Fruit fly (Drosophila melanogaster): ENCODE results near the gene Dab.

The Dab gene

DNA sequence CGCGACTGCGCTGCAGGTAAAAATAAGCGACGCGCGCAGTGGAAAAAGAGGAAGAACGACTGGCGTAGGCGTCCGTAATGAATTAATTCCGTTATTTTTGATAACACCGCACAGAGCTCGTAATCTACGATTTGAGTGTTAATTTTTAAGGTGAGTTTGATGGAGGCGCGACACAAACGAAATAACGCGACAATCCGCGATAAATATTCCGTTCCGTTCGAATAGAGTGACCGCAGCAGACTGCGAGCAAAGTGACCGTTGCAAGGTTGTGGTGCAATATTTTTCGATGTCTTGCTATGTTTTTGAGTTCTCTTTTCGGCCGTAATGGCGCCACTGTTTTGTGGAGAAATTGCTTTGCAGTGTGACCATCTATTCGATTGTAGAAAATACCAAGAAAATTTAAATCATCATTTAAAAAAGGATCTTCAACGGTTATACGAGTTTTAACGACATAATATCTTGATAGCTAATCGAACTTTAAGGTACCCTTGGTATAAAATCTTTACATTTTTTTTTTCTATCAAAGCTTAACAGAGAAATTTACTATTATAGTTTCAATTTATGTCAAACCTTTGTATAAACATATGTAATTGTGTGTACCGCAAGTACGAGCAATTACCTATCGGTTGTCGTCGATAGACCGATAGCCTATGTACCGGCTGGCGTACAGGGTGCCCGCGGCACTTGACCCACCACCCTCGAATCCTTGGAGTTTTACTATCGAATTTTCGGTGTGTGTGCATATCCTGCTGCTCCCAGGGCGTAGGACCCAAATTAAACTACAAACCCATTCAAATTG, at the start of gene Dab, which contains the start of the genes CG43954 and Lasp:
Gene Dab, plus strand, starts transcription at position 697 of the 799 bp plus-strand sequence.
Gene CG43954, minus strand, starts transcription at position 248 of the 799 bp plus-strand sequence.
Gene Lasp, minus strand, starts transcription at position 248 of the 799 bp plus-strand sequence.
- peak; percentile 51 for TF ChIP-seq exex (tag; optimal IDR thresholded peaks at IDR 0.05)
- no peak for TF ChIP-seq CG4820 (GFP tag; optimal IDR thresholded peaks at IDR 0.05)
- peak; percentile 21 for TF ChIP-seq CoRest (tag; optimal IDR thresholded peaks at IDR 0.05)
- TF ChIP-seq CG8924 (tag; optimal IDR thresholded peaks at IDR 0.05) = peak; percentile 37
- TF ChIP-seq CG17361 (GFP tag; IDR thresholded peaks at IDR 0.05) = peak; percentile 42; the same call in 2 of the 3 replicates
- TF ChIP-seq CG10147 (GFP tag; optimal IDR thresholded peaks at IDR 0.05) = peak; percentile 3
- TF ChIP-seq Xbp1 (GFP tag; optimal IDR thresholded peaks at IDR 0.05) = peak; percentile 17
- no peak for TF ChIP-seq Abd-B (GFP tag; optimal IDR thresholded peaks at IDR 0.05)
- TF ChIP-seq HLH54F (GFP tag; optimal IDR thresholded peaks at IDR 0.05) = no peak
- TF ChIP-seq tx (GFP tag; optimal IDR thresholded peaks at IDR 0.05) = no peak
- TF ChIP-seq CG2129 (GFP tag; IDR thresholded peaks at IDR 0.05; ENCODE audit: partially characterized antibody) = no peak
- no peak for TF ChIP-seq tio (GFP tag; optimal IDR thresholded peaks at IDR 0.05)
- peak; percentile 22; the same call in 1 of the 3 replicates for TF ChIP-seq mld (GFP tag; IDR thresholded peaks at IDR 0.05; ENCODE audit: partially characterized antibody)
- TF ChIP-seq seq (GFP tag; IDR thresholded peaks at IDR 0.05) = peak; percentile 32; the same call in 1 of the 2 replicates
- TF ChIP-seq CG9817 (tag; optimal IDR thresholded peaks at IDR 0.05) = no peak
- TF ChIP-seq grn (GFP tag; optimal IDR thresholded peaks at IDR 0.05) = peak; percentile 32
- peak; percentile 44 for TF ChIP-seq MESR4 (GFP tag; optimal IDR thresholded peaks at IDR 0.05)
- peak; percentile 2 for TF ChIP-seq CG13123 (GFP tag; optimal IDR thresholded peaks at IDR 0.05)
- TF ChIP-seq eve (GFP tag; optimal IDR thresholded peaks at IDR 0.05) = no peak
- peak; percentile 81; the same call in 1 of the 3 replicates for TF ChIP-seq CG2199 (GFP tag; IDR thresholded peaks at IDR 0.05)
- no peak for TF ChIP-seq tap (tag; optimal IDR thresholded peaks at IDR 0.05)
- peak; percentile 68 for TF ChIP-seq Atf6 (GFP tag; IDR thresholded peaks at IDR 0.05)
- TF ChIP-seq CG11085 (GFP tag; IDR thresholded peaks at IDR 0.05) = no peak
- TF ChIP-seq zfh1 (GFP tag; IDR thresholded peaks at IDR 0.05) = peak; percentile 21; the same call in 1 of the 3 replicates
- TF ChIP-seq Mad (GFP tag; optimal IDR thresholded peaks at IDR 0.05) = no peak
- peak; percentile 56 for TF ChIP-seq bbx (GFP tag; IDR thresholded peaks at IDR 0.05; ENCODE audit: partially characterized antibody)
- no peak for TF ChIP-seq Doc2 (GFP tag; IDR thresholded peaks at IDR 0.05)
- peak; percentile 29 for TF ChIP-seq CG30403 (GFP tag; optimal IDR thresholded peaks at IDR 0.05)
- TF ChIP-seq trem (tag; optimal IDR thresholded peaks at IDR 0.05) = peak; percentile 42
- TF ChIP-seq Adf1 (GFP tag; IDR thresholded peaks at IDR 0.05) = peak; percentile 64; the same call in 1 of the 2 replicates
- TF ChIP-seq Xrp1 (GFP tag; IDR thresholded peaks at IDR 0.05) = no peak
- TF ChIP-seq CG2120 (GFP tag; optimal IDR thresholded peaks at IDR 0.05) = no peak
- no peak for TF ChIP-seq CG4328 (GFP tag; optimal IDR thresholded peaks at IDR 0.05)
- no peak for TF ChIP-seq CG3281 (GFP tag; optimal IDR thresholded peaks at IDR 0.05)
- no peak for TF ChIP-seq CG4360 (GFP tag; IDR thresholded peaks at IDR 0.05)
- TF ChIP-seq HmgZ (tag; optimal IDR thresholded peaks at IDR 0.05) = peak; percentile 51
- peak; percentile 24 for TF ChIP-seq CG18262 (tag; optimal IDR thresholded peaks at IDR 0.05)
- TF ChIP-seq CG10274 (GFP tag; optimal IDR thresholded peaks at IDR 0.05) = no peak
- TF ChIP-seq CG1602 (GFP tag; optimal IDR thresholded peaks at IDR 0.05) = no peak
- no peak for TF ChIP-seq Ptx1 (GFP tag; IDR thresholded peaks at IDR 0.05)
- TF ChIP-seq nau (GFP tag; optimal IDR thresholded peaks at IDR 0.05) = peak; percentile 36
- no peak for TF ChIP-seq Side (GFP tag; optimal IDR thresholded peaks at IDR 0.05)
- no peak for TF ChIP-seq pnt (GFP tag; optimal IDR thresholded peaks at IDR 0.05)
- TF ChIP-seq disco-r (GFP tag; optimal IDR thresholded peaks at IDR 0.05) = no peak
- TF ChIP-seq CG11247 (GFP tag; IDR thresholded peaks at IDR 0.05) = peak; percentile 57
- peak; percentile 86 for TF ChIP-seq HLHmδ (GFP tag; optimal IDR thresholded peaks at IDR 0.05)
- peak in 1 of 3 experiments; percentile 70 for TF ChIP-seq Stat92E (GFP tag; optimal IDR thresholded peaks at IDR 0.05)
- peak; percentile 69 for TF ChIP-seq CG6791 (GFP tag; IDR thresholded peaks at IDR 0.05; ENCODE audit: partially characterized antibody)
- peak; percentile 71 for TF ChIP-seq CG15514 (GFP tag; optimal IDR thresholded peaks at IDR 0.05)
